Fruit fly (Drosophila melanogaster) whole organism, embryonic: ENCODE measurements around the gene CG5861.

ENCODE experiments used
- Asciz ChIP-seq: fragments of 200-800 bp; sonication (Bioruptor generic); optimal IDR thresholded peaks from 2 replicates; lab custom pipeline; 2017; ENCODE audit warnings: missing biosample characterization, mild to moderate bottlenecking, missing genetic modification characterization, missing genetic modification reagents
- B-H2 ChIP-seq: fragments of 200-800 bp; sonication (Bioruptor generic); optimal IDR thresholded peaks from 2 replicates; lab custom pipeline; 2018; ENCODE audit warnings: missing biosample characterization, mild to moderate bottlenecking, missing genetic modification characterization
- CG10267 ChIP-seq: fragments of 200-800 bp; sonication (Bioruptor generic); optimal IDR thresholded peaks from 2 replicates; lab custom pipeline; 2018; ENCODE audit warnings: missing biosample characterization, mild to moderate bottlenecking, missing genetic modification characterization, moderate library complexity
- CG10366 ChIP-seq: fragments of 200-800 bp; sonication (Bioruptor generic); IDR thresholded peaks from 2 replicates; pipeline ENCODE4 v1.3.6; 2022; ENCODE audit warnings: missing biosample characterization, missing genetic modification characterization
- CG11456 ChIP-seq: fragments of 200-800 bp; sonication (Bioruptor generic); IDR thresholded peaks from 3 replicates; pipeline ENCODE4 v1.3.6; 2022; ENCODE audit warnings: missing biosample characterization, missing genetic modification characterization
- CG11723 ChIP-seq: fragments of 200-800 bp; sonication (Bioruptor generic); optimal IDR thresholded peaks from 2 replicates; lab custom pipeline; 2017; ENCODE audit warnings: missing biosample characterization, mild to moderate bottlenecking, missing genetic modification characterization
- CG12659 ChIP-seq: fragments of 200-800 bp; sonication (Bioruptor generic); optimal IDR thresholded peaks from 3 replicates; lab custom pipeline; 2017; ENCODE audit warnings: mild to moderate bottlenecking, missing biosample characterization, missing genetic modification reagents, missing genetic modification characterization
- CG13123 ChIP-seq: fragments of 200-800 bp; sonication (Bioruptor generic); optimal IDR thresholded peaks from 2 replicates; lab custom pipeline; 2016; ENCODE audit warnings: missing biosample characterization, missing genetic modification characterization
- CG14667 ChIP-seq: fragments of 200-800 bp; sonication (Bioruptor generic); IDR thresholded peaks from 2 replicates; pipeline ENCODE4 v1.3.6; 2022; ENCODE audit warnings: missing biosample characterization, missing genetic modification characterization
- CG17186 ChIP-seq: fragments of 200-800 bp; sonication (Bioruptor generic); optimal IDR thresholded peaks from 3 replicates; lab custom pipeline; 2017; ENCODE audit warnings: missing biosample characterization, missing genetic modification reagents, missing genetic modification characterization
- CG18599 ChIP-seq: fragments of 200-800 bp; sonication (Bioruptor generic); optimal IDR thresholded peaks from 3 replicates; lab custom pipeline; 2017; ENCODE audit warnings: missing biosample characterization, missing genetic modification characterization, mild to moderate bottlenecking, moderate library complexity, missing genetic modification reagents
- CG3163 ChIP-seq: fragments of 200-800 bp; sonication (Bioruptor generic); optimal IDR thresholded peaks from 3 replicates; lab custom pipeline; 2016; ENCODE audit warnings: missing biosample characterization, missing genetic modification characterization
- CG34376 ChIP-seq: fragments of 200-800 bp; sonication (Bioruptor generic); optimal IDR thresholded peaks from 2 replicates; lab custom pipeline; 2018; ENCODE audit warnings: missing biosample characterization, mild to moderate bottlenecking, missing genetic modification characterization
- CG4360 ChIP-seq: fragments of 200-800 bp; sonication (Bioruptor generic); IDR thresholded peaks from 2 replicates; pipeline ENCODE4 v1.3.6; 2022; ENCODE audit warnings: missing biosample characterization, missing genetic modification characterization
- CG4707 ChIP-seq: fragments of 200-800 bp; sonication (Bioruptor generic); optimal IDR thresholded peaks from 2 replicates; lab custom pipeline; 2018; ENCODE audit warnings: missing biosample characterization, mild to moderate bottlenecking, missing genetic modification characterization, moderate library complexity
- CG6272 ChIP-seq: fragments of 200-800 bp; sonication (Bioruptor generic); IDR thresholded peaks from 2 replicates; pipeline ENCODE4 v1.3.6; 2022; ENCODE audit warnings: missing biosample characterization, missing genetic modification characterization
- CG6791 ChIP-seq: fragments of 200-800 bp; sonication (Bioruptor generic); IDR thresholded peaks from 3 replicates; pipeline ENCODE4 v1.3.6; 2022; ENCODE audit warnings: missing biosample characterization, missing genetic modification characterization; ENCODE audit not compliant: partially characterized antibody
- CG7372 ChIP-seq: fragments of 200-800 bp; sonication (Bioruptor generic); IDR thresholded peaks from 2 replicates; pipeline ENCODE4 v1.3.6; 2022; ENCODE audit warnings: missing biosample characterization, missing genetic modification characterization
- CG7745 ChIP-seq: fragments of 200-800 bp; sonication (Bioruptor generic); optimal IDR thresholded peaks from 2 replicates; lab custom pipeline; 2018; ENCODE audit warnings: missing biosample characterization, mild to moderate bottlenecking, missing genetic modification characterization, moderate library complexity
- CG7786 ChIP-seq: fragments of 200-800 bp; sonication (Bioruptor generic); optimal IDR thresholded peaks from 2 replicates; lab custom pipeline; 2016; ENCODE audit warnings: missing biosample characterization, missing genetic modification characterization
- Doc3 ChIP-seq: fragments of 200-800 bp; sonication (Bioruptor generic); IDR thresholded peaks from 3 replicates; pipeline ENCODE4 v1.3.6; 2022; ENCODE audit warnings: missing biosample characterization, missing genetic modification characterization; ENCODE audit not compliant: partially characterized antibody
- Fer3 ChIP-seq: fragments of 200-800 bp; sonication (Bioruptor generic); optimal IDR thresholded peaks from 2 replicates; lab custom pipeline; 2018; ENCODE audit warnings: missing biosample characterization, mild to moderate bottlenecking, missing genetic modification characterization, moderate library complexity
- Gug ChIP-seq: fragments of 200-800 bp; sonication (Bioruptor generic); IDR thresholded peaks from 4 replicates; pipeline ENCODE4 v1.3.6; 2022; ENCODE audit warnings: missing biosample characterization, missing genetic modification characterization
- Mad ChIP-seq: fragments of 200-800 bp; sonication (Bioruptor generic); optimal IDR thresholded peaks from 2 replicates; lab custom pipeline; 2016; ENCODE audit warnings: missing biosample characterization, missing genetic modification characterization
- Sox100B ChIP-seq: fragments of 200-800 bp; sonication (Bioruptor generic); optimal IDR thresholded peaks from 3 replicates; lab custom pipeline; 2018; ENCODE audit warnings: missing biosample characterization, mild to moderate bottlenecking, missing genetic modification characterization
- Spps ChIP-seq: fragments of 200-800 bp; sonication (Bioruptor generic); optimal IDR thresholded peaks from 2 replicates; lab custom pipeline; 2018; ENCODE audit warnings: missing biosample characterization, mild to moderate bottlenecking, missing genetic modification characterization
- Trl ChIP-seq, 3 experiments: fragments of >200 bp in 2 of 3; fragments of 200-800 bp in 1 of 3; sonication (Bioruptor generic) in 1 of 3; optimal IDR thresholded peaks; 2 replicates in 1 of 3; 3 replicates in 2 of 3; lab custom pipeline; 2016 to 2017; ENCODE audit warnings: missing biosample characterization in 1 of 3, missing genetic modification characterization in 1 of 3
- Vsx1 ChIP-seq: fragments of 200-800 bp; sonication (Bioruptor generic); optimal IDR thresholded peaks from 2 replicates; lab custom pipeline; 2017; ENCODE audit warnings: missing biosample characterization, mild to moderate bottlenecking, missing genetic modification characterization, missing genetic modification reagents
- al ChIP-seq: fragments of 200-800 bp; sonication (Bioruptor generic); IDR thresholded peaks from 2 replicates; pipeline ENCODE4 v1.3.6; 2022; ENCODE audit warnings: missing biosample characterization, missing genetic modification characterization
- bowl ChIP-seq: fragments of 200-800 bp; sonication (Bioruptor generic); IDR thresholded peaks from 2 replicates; pipeline ENCODE4 v1.3.6; 2022; ENCODE audit warnings: missing biosample characterization, missing genetic modification characterization
- croc ChIP-seq: fragments of 200-800 bp; sonication (Bioruptor generic); conservative IDR thresholded peaks from 3 replicates; pipeline ENCODE4 v1.3.6; 2022; ENCODE audit warnings: missing biosample characterization, missing genetic modification characterization
- da ChIP-seq: fragments of 200-800 bp; sonication (Bioruptor generic); optimal IDR thresholded peaks from 2 replicates; lab custom pipeline; 2016; ENCODE audit warnings: missing biosample characterization, missing genetic modification characterization
- dan ChIP-seq: fragments of 200-800 bp; sonication (Bioruptor generic); IDR thresholded peaks from 2 replicates; pipeline ENCODE4 v1.3.6; 2022; ENCODE audit warnings: missing biosample characterization, missing genetic modification characterization
- ems ChIP-seq: fragments of 200-800 bp; sonication (Bioruptor generic); optimal IDR thresholded peaks from 3 replicates; lab custom pipeline; 2016; ENCODE audit warnings: missing biosample characterization, missing genetic modification characterization
- ftz-f1 ChIP-seq: fragments of 200-800 bp; sonication (Bioruptor generic); optimal IDR thresholded peaks from 2 replicates; lab custom pipeline; 2016; ENCODE audit warnings: missing biosample characterization, missing genetic modification characterization
- ind ChIP-seq: fragments of 200-800 bp; sonication (Bioruptor generic); optimal IDR thresholded peaks from 3 replicates; lab custom pipeline; 2016; ENCODE audit warnings: missing biosample characterization, missing genetic modification characterization
- kni ChIP-seq: fragments of 200-800 bp; sonication (Bioruptor generic); optimal IDR thresholded peaks from 3 replicates; lab custom pipeline; 2017; ENCODE audit warnings: mild to moderate bottlenecking, missing biosample characterization, missing genetic modification reagents, missing genetic modification characterization
- lilli ChIP-seq: fragments of 200-800 bp; sonication (Bioruptor generic); optimal IDR thresholded peaks from 3 replicates; lab custom pipeline; 2016; ENCODE audit warnings: missing biosample characterization, missing genetic modification characterization
- lmd ChIP-seq: fragments of 200-800 bp; sonication (Bioruptor generic); IDR thresholded peaks from 2 replicates; pipeline ENCODE4 v1.3.6; 2022; ENCODE audit warnings: missing biosample characterization, missing genetic modification characterization
- odd ChIP-seq: fragments of 200-800 bp; sonication (Bioruptor generic); optimal IDR thresholded peaks from 2 replicates; lab custom pipeline; 2017; ENCODE audit warnings: missing biosample characterization, mild to moderate bottlenecking, missing genetic modification characterization
- org-1 ChIP-seq: fragments of 200-800 bp; sonication (Bioruptor generic); optimal IDR thresholded peaks from 2 replicates; lab custom pipeline; 2017; ENCODE audit warnings: missing biosample characterization, missing genetic modification characterization
- pnt ChIP-seq: fragments of 200-800 bp; sonication (Bioruptor generic); optimal IDR thresholded peaks from 3 replicates; lab custom pipeline; 2016; ENCODE audit warnings: missing biosample characterization, missing genetic modification characterization
- rib ChIP-seq: fragments of 200-800 bp; sonication (Bioruptor generic); IDR thresholded peaks from 2 replicates; pipeline ENCODE4 v1.3.6; 2022; ENCODE audit warnings: missing biosample characterization, missing genetic modification characterization
- slp2 ChIP-seq: fragments of 200-800 bp; sonication (Bioruptor generic); optimal IDR thresholded peaks from 2 replicates; lab custom pipeline; 2016; ENCODE audit warnings: missing biosample characterization, missing genetic modification characterization
- z ChIP-seq: fragments of 200-800 bp; sonication (Bioruptor generic); IDR thresholded peaks from 3 replicates; pipeline ENCODE4 v1.3.6; 2022; ENCODE audit warnings: missing biosample characterization, missing genetic modification characterization
- zen2 ChIP-seq: fragments of 200-800 bp; sonication (Bioruptor generic); IDR thresholded peaks from 3 replicates; pipeline ENCODE4 v1.3.6; 2022; ENCODE audit warnings: missing biosample characterization, missing genetic modification characterization; ENCODE audit not compliant: partially characterized antibody

The CG5861 gene

dm6 chr2L:16270667-16271485 is 36.2 kb downstream of the CG5861 start (continued):
- TF ChIP-seq ems (no peak), CG4360 (GFP tag; lab: Robert Waterston, UW) (no peak), CG12659 (GFP tag; lab: Kevin White, UChicago) (peak; percentile 0), Asciz (GFP tag; lab: Kevin White, UChicago) (peak; percentile 6), CG18599 (GFP tag; lab: Kevin White, UChicago) (peak; percentile 46), ind (peak; percentile 43)

dm6 chr2L:16269232-16270134 is 37.6 kb downstream of the CG5861 start:
- peak; percentile 19 for TF ChIP-seq Mad (GFP tag; lab: Kevin White, UChicago)
- TF ChIP-seq CG10267 (tag; lab: Kevin White, UChicago): peak; percentile 64
- TF ChIP-seq lmd (GFP tag; lab: Robert Waterston, UW): no peak
- peak; percentile 91 for TF ChIP-seq B-H2
- TF ChIP-seq lilli: peak; percentile 23
- TF ChIP-seq Fer3 (tag; lab: Kevin White, UChicago): peak; percentile 81
- peak; percentile 77 for TF ChIP-seq CG11723 (GFP tag; lab: Kevin White, UChicago)
- TF ChIP-seq da (GFP tag; lab: Kevin White, UChicago): no peak
- TF ChIP-seq CG17186 (GFP tag; lab: Kevin White, UChicago): peak; percentile 32
- peak; percentile 45 for TF ChIP-seq ftz-f1 (GFP tag; lab: Kevin White, UChicago)
- TF ChIP-seq pnt (GFP tag; lab: Kevin White, UChicago): no peak
- TF ChIP-seq CG6791 (GFP tag; lab: Robert Waterston, UW): no peak
- no peak for TF ChIP-seq CG10366 (GFP tag; lab: Robert Waterston, UW)
- TF ChIP-seq zen2 (GFP tag; lab: Robert Waterston, UW): no peak
- TF ChIP-seq Sox100B (GFP tag; lab: Kevin White, UChicago): peak; percentile 81
- TF ChIP-seq Trl (optimal IDR thresholded peaks at IDR 0.05; lab: Kevin White, UChicago): peak; percentile 94 to 100
- TF ChIP-seq Trl (GFP tag; optimal IDR thresholded peaks at IDR 0.05; lab: Kevin White, UChicago): peak; percentile 82
- TF ChIP-seq CG7786: no peak
- no peak for TF ChIP-seq Spps (tag; lab: Kevin White, UChicago)
- TF ChIP-seq Doc3 (GFP tag; lab: Robert Waterston, UW): no peak
- TF ChIP-seq CG7745: no peak
- peak; percentile 87 for TF ChIP-seq CG4707
- TF ChIP-seq CG34376 (GFP tag; lab: Kevin White, UChicago): peak; percentile 99
- TF ChIP-seq CG3163: peak; percentile 35
- TF ChIP-seq odd: peak; percentile 93
- TF ChIP-seq Gug: no peak
- TF ChIP-seq dan (GFP tag; lab: Robert Waterston, UW): no peak
- no peak for TF ChIP-seq slp2
- no peak for TF ChIP-seq CG14667 (GFP tag; lab: Robert Waterston, UW)
- no peak for TF ChIP-seq rib (GFP tag; lab: Robert Waterston, UW)
- TF ChIP-seq CG6272 (GFP tag; lab: Robert Waterston, UW): no peak
- no peak for TF ChIP-seq al (GFP tag; lab: Robert Waterston, UW)
- TF ChIP-seq CG13123: no peak
- TF ChIP-seq z (GFP tag; lab: Robert Waterston, UW): no peak
- peak; percentile 85 for TF ChIP-seq Vsx1 (GFP tag; lab: Kevin White, UChicago)
- no peak for TF ChIP-seq CG11456
- no peak for TF ChIP-seq CG7372 (GFP tag; lab: Robert Waterston, UW)
- TF ChIP-seq croc (GFP tag; lab: Robert Waterston, UW): no peak
- TF ChIP-seq org-1 (GFP tag; lab: Kevin White, UChicago): peak; percentile 64
- TF ChIP-seq kni (GFP tag; lab: Kevin White, UChicago): peak; percentile 93
- TF ChIP-seq bowl (GFP tag; lab: Robert Waterston, UW): no peak
